Worm (Caenorhabditis elegans) whole organism, mixed stage, embryonic: Measurements from ENCODE around the gene lex-1.
A peak's percentile ranks its signal among the peaks of the same experiment; 100 is the strongest.

Experiments
- M03D4.4 ChIP-seq: sonication (generic microtip); optimal IDR thresholded peaks from 2 replicates; lab custom pipeline; 2017; ENCODE audit warnings: mild to moderate bottlenecking, missing genetic modification characterization, missing compliant biosample characterization
- bed-3 ChIP-seq: fragments of 200-800 bp; sonication (Bioruptor generic); optimal IDR thresholded peaks from 3 replicates; lab custom pipeline; 2018; ENCODE audit warnings: mild to moderate bottlenecking, missing genetic modification characterization, moderate library complexity, missing compliant biosample characterization
- blmp-1 ChIP-seq: fragments of 150-350 bp; optimal IDR thresholded peaks from 2 replicates; lab custom pipeline; 2014; ENCODE audit warnings: missing biosample characterization, missing genetic modification characterization
- ceh-39 ChIP-seq: fragments of 150-350 bp; optimal IDR thresholded peaks from 2 replicates; lab custom pipeline; 2014; ENCODE audit warnings: missing biosample characterization, missing genetic modification characterization
- ceh-43 ChIP-seq: fragments of 200-800 bp; sonication (Bioruptor generic); optimal IDR thresholded peaks from 2 replicates; lab custom pipeline; 2018; ENCODE audit warnings: mild to moderate bottlenecking, missing genetic modification characterization, moderate library complexity, missing compliant biosample characterization
- ceh-83 ChIP-seq: fragments of 200-800 bp; sonication (Bioruptor generic); optimal IDR thresholded peaks from 2 replicates; lab custom pipeline; 2018; ENCODE audit warnings: mild to moderate bottlenecking, missing genetic modification characterization, missing compliant biosample characterization
- ces-1 ChIP-seq: fragments of 150-350 bp; optimal IDR thresholded peaks from 2 replicates; lab custom pipeline; 2014; ENCODE audit warnings: missing biosample characterization, missing genetic modification reagents, missing genetic modification characterization
- cnd-1 ChIP-seq: fragments of 200-800 bp; sonication (Bioruptor generic); optimal IDR thresholded peaks from 2 replicates; lab custom pipeline; 2018; ENCODE audit warnings: mild to moderate bottlenecking, missing genetic modification characterization, missing compliant biosample characterization
- drap-1 ChIP-seq: fragments of 200-800 bp; sonication (Bioruptor generic); optimal IDR thresholded peaks from 3 replicates; lab custom pipeline; 2018; ENCODE audit warnings: mild to moderate bottlenecking, missing genetic modification characterization, missing compliant biosample characterization
- elt-1 ChIP-seq: sonication (generic microtip); optimal IDR thresholded peaks from 2 replicates; lab custom pipeline; 2017; ENCODE audit warnings: missing genetic modification characterization, mild to moderate bottlenecking, missing compliant biosample characterization, antibody characterized with exemption, moderate library complexity, borderline replicate concordance; ENCODE audit not compliant: insufficient read depth
- elt-3 ChIP-seq: fragments of 150-350 bp; optimal IDR thresholded peaks from 2 replicates; lab custom pipeline; 2014; ENCODE audit warnings: missing biosample characterization, missing genetic modification characterization
- flh-1 ChIP-seq: fragments of 200-800 bp; sonication (Bioruptor generic); optimal IDR thresholded peaks from 2 replicates; lab custom pipeline; 2018; ENCODE audit warnings: mild to moderate bottlenecking, missing genetic modification characterization, moderate library complexity, missing compliant biosample characterization
- ham-2 ChIP-seq: fragments of 200-800 bp; sonication (Bioruptor generic); optimal IDR thresholded peaks from 2 replicates; lab custom pipeline; 2018; ENCODE audit warnings: mild to moderate bottlenecking, missing genetic modification characterization, missing compliant biosample characterization
- hlh-1 ChIP-seq: fragments of 150-350 bp; optimal IDR thresholded peaks from 2 replicates; lab custom pipeline; 2014; ENCODE audit warnings: missing biosample characterization, missing genetic modification reagents, missing genetic modification characterization
- lin-13 ChIP-seq: fragments of 150-350 bp; optimal IDR thresholded peaks from 2 replicates; lab custom pipeline; 2014; ENCODE audit warnings: missing biosample characterization, missing genetic modification characterization
- lin-32 ChIP-seq: fragments of 200-800 bp; sonication (Bioruptor generic); optimal IDR thresholded peaks from 2 replicates; lab custom pipeline; 2018; ENCODE audit warnings: mild to moderate bottlenecking, missing genetic modification characterization, missing compliant biosample characterization
- lsy-2 ChIP-seq: fragments of 150-350 bp; optimal IDR thresholded peaks from 2 replicates; lab custom pipeline; 2014; ENCODE audit warnings: missing biosample characterization, missing genetic modification characterization
- mab-5 ChIP-seq: fragments of 150-350 bp; optimal IDR thresholded peaks from 2 replicates; lab custom pipeline; 2014; ENCODE audit warnings: missing biosample characterization, missing genetic modification characterization
- mep-1 ChIP-seq: fragments of 150-350 bp; optimal IDR thresholded peaks from 2 replicates; lab custom pipeline; 2017; ENCODE audit warnings: missing biosample characterization, missing genetic modification reagents, missing genetic modification characterization, inconsistent platforms
- mls-2 ChIP-seq: sonication (generic microtip); optimal IDR thresholded peaks from 2 replicates; lab custom pipeline; 2016; ENCODE audit warnings: mild to moderate bottlenecking, missing genetic modification characterization, moderate library complexity, missing compliant biosample characterization
- nhr-12 ChIP-seq: fragments of 150-350 bp; optimal IDR thresholded peaks from 2 replicates; lab custom pipeline; 2014; ENCODE audit warnings: missing biosample characterization, missing genetic modification characterization
- nhr-2 ChIP-seq: fragments of 150-350 bp; optimal IDR thresholded peaks from 2 replicates; lab custom pipeline; 2014; ENCODE audit warnings: missing biosample characterization, missing genetic modification characterization
- nhr-237 ChIP-seq: fragments of 150-350 bp; optimal IDR thresholded peaks from 2 replicates; lab custom pipeline; 2014; ENCODE audit warnings: missing biosample characterization, missing genetic modification characterization
- nhr-28 ChIP-seq: fragments of 150-350 bp; optimal IDR thresholded peaks from 2 replicates; lab custom pipeline; 2014; ENCODE audit warnings: missing biosample characterization, missing genetic modification characterization
- nhr-76 ChIP-seq: sonication (generic microtip); optimal IDR thresholded peaks from 2 replicates; lab custom pipeline; 2017; ENCODE audit warnings: missing biosample characterization, missing genetic modification characterization
- pha-4 ChIP-seq: fragments of 150-350 bp; optimal IDR thresholded peaks from 2 replicates; lab custom pipeline; 2018; ENCODE audit warnings: missing biosample characterization, missing genetic modification reagents, missing genetic modification characterization
- sem-2 ChIP-seq: fragments of 200-800 bp; sonication (Bioruptor generic); optimal IDR thresholded peaks from 2 replicates; lab custom pipeline; 2018; ENCODE audit warnings: mild to moderate bottlenecking, missing genetic modification characterization, missing compliant biosample characterization
- snpc-4 ChIP-seq: fragments of 150-350 bp; optimal IDR thresholded peaks from 2 replicates; lab custom pipeline; 2014; ENCODE audit warnings: missing biosample characterization, missing genetic modification characterization
- sptf-1 ChIP-seq: sonication (generic microtip); optimal IDR thresholded peaks from 2 replicates; lab custom pipeline; 2017; ENCODE audit warnings: mild to moderate bottlenecking, missing genetic modification characterization, moderate library complexity, missing compliant biosample characterization
- tbx-8 ChIP-seq: fragments of 200-800 bp; sonication (Bioruptor generic); optimal IDR thresholded peaks from 2 replicates; lab custom pipeline; 2018; ENCODE audit warnings: mild to moderate bottlenecking, missing genetic modification characterization, moderate library complexity, missing compliant biosample characterization
- unc-120 ChIP-seq: sonication (generic microtip); optimal IDR thresholded peaks from 2 replicates; lab custom pipeline; 2017; ENCODE audit warnings: missing genetic modification characterization, missing compliant biosample characterization; ENCODE audit not compliant: poor library complexity, severe bottlenecking
- unc-39 ChIP-seq: fragments of 150-350 bp; optimal IDR thresholded peaks from 2 replicates; lab custom pipeline; 2014; ENCODE audit warnings: missing biosample characterization, missing genetic modification characterization
- unc-62 ChIP-seq: fragments of 150-350 bp; optimal IDR thresholded peaks from 2 replicates; lab custom pipeline; 2014; ENCODE audit warnings: missing biosample characterization, missing genetic modification reagents, missing genetic modification characterization
- zip-8 ChIP-seq: fragments of 150-350 bp; optimal IDR thresholded peaks from 2 replicates; lab custom pipeline; 2014; ENCODE audit warnings: missing biosample characterization, missing genetic modification characterization
- ztf-11 ChIP-seq: fragments of 150-350 bp; optimal IDR thresholded peaks from 2 replicates; lab custom pipeline; 2014; ENCODE audit warnings: missing biosample characterization, missing genetic modification characterization

lex-1 gene

DNA sequence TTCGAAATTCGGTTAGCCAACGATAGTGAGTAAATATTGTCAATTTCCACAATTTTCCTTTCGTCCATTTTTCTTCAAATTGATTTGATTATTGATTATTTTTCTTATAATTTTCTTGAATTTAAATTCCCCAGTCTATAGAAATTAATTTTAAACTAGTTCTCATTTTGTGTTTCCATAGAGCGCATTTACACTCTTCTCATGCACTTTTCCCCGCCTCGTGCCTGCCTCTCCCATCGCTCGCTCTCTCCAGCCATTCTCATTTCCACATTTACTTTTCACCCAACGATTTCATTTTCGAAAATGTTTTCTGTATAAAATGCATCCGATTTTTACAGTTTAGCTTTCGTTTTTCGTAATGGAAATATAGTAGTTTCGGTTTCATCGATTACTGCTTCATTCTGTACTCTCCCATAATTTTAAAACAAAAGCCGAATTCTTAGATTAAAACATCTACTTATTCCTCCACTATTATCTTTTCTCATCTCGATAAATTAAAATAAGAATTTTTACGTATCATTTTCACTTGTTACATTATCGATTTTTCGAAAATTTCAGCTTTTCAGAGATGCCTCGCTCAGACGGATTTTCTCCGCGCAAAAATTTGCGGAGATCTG lies at the start of gene lex-1:
TSS of gene lex-1 (plus strand) at position 567 of the 617 bp plus-strand sequence.
- TF ChIP-seq lsy-2 (tag; lab: Kevin White, UChicago) (peak; percentile 10), ztf-11 (no peak), mep-1 (peak; percentile 33)
- TF ChIP-seq, all 35 proteins: peak for 2

ce11 chrIV:12029722-12030182 lies 49.5 kb upstream of the lex-1 start, which contains the start of gene T12G3.11:
TSS of gene T12G3.11 (minus strand) at chrIV:12029772.
- no peak for TF ChIP-seq unc-39 (tag; lab: Kevin White, UChicago)
- TF ChIP-seq mep-1: no peak
- peak; percentile 52 for TF ChIP-seq lsy-2 (tag; lab: Kevin White, UChicago)
- no peak for TF ChIP-seq ceh-83
- no peak for TF ChIP-seq snpc-4 (tag; lab: Kevin White, UChicago)
- TF ChIP-seq lin-13 (tag; lab: Kevin White, UChicago): no peak
- TF ChIP-seq ces-1 (GFP tag; lab: Kevin White, UChicago): peak; percentile 14

- TF ChIP-seq unc-120 (tag; lab: Kevin White, UChicago): no peak
- no peak for TF ChIP-seq unc-62
- TF ChIP-seq elt-3: no peak
- no peak for TF ChIP-seq nhr-28 (tag; lab: Kevin White, UChicago)
- TF ChIP-seq nhr-12 (tag; lab: Kevin White, UChicago): no peak
Measured at ce11 chrIV:12031003-12031402, 48.3 kb upstream of the lex-1 start, which contains the start of the genes T12G3.6 and mrpl-51. TSS of gene T12G3.6 (minus strand) at chrIV:12031271. TSS of gene mrpl-51 (plus strand) at chrIV:12031324.

DNA sequence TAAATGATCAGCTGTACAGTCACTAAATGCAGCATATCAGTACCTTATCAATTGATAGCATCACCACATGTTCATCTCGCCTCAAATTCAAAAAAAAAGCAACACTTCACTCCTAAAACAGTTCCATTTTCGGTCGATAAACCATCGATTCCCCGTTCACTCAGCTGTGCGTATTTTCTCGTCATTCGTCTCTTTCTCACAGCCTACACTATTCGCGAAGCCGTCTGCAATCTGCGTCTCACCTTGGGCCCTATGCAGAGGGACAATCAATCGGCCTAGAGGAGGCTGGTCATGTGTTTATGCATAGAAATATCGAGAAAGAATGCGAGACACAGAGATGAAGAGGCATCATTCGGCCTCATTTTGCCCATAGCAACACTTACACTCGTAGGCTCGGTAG lies 46.9 kb upstream of the lex-1 start:
- TF ChIP-seq unc-120 (tag; lab: Kevin White, UChicago) (peak; percentile 68), ceh-83 (no peak), tbx-8 (GFP tag; lab: Kevin White, UChicago) (peak; percentile 32), nhr-237 (tag; lab: Kevin White, UChicago) (peak; percentile 79), hlh-1 (peak; percentile 76), drap-1 (GFP tag; lab: Kevin White, UChicago) (peak; percentile 37), sptf-1 (tag; lab: Kevin White, UChicago) (peak; percentile 31), M03D4.4 (tag; lab: Kevin White, UChicago) (no peak), nhr-2 (tag; lab: Kevin White, UChicago) (peak; percentile 27), snpc-4 (tag; lab: Kevin White, UChicago) (no peak), ztf-11 (no peak), ceh-39 (tag; lab: Kevin White, UChicago) (peak; percentile 98), bed-3 (GFP tag; lab: Kevin White, UChicago) (no peak), nhr-28 (tag; lab: Kevin White, UChicago) (no peak), cnd-1 (tag; lab: Kevin White, UChicago) (peak; percentile 50), mep-1 (peak; percentile 65), nhr-12 (tag; lab: Kevin White, UChicago) (no peak), lin-32 (no peak), mab-5 (tag; lab: Kevin White, UChicago) (no peak), ham-2 (GFP tag; lab: Kevin White, UChicago) (peak; percentile 65), ces-1 (GFP tag; lab: Kevin White, UChicago) (peak; percentile 55), blmp-1 (tag; lab: Kevin White, UChicago) (no peak), elt-3 (no peak), flh-1 (GFP tag; lab: Kevin White, UChicago) (no peak), pha-4 (peak; percentile 90), lin-13 (tag; lab: Kevin White, UChicago) (peak; percentile 54), elt-1 (tag; lab: Kevin White, UChicago) (peak; percentile 11), zip-8 (no peak), lsy-2 (tag; lab: Kevin White, UChicago) (peak; percentile 58), nhr-76 (tag; lab: Kevin White, UChicago) (no peak), unc-39 (tag; lab: Kevin White, UChicago) (no peak), ceh-43 (GFP tag; lab: Kevin White, UChicago) (no peak), mls-2 (tag; lab: Kevin White, UChicago) (peak; percentile 81), unc-62 (peak; percentile 79), sem-2 (GFP tag; lab: Kevin White, UChicago) (no peak)
